Fruit fly (Drosophila melanogaster): ENCODE measurements around the gene Toll-9.

Gene Toll-9

DNA sequence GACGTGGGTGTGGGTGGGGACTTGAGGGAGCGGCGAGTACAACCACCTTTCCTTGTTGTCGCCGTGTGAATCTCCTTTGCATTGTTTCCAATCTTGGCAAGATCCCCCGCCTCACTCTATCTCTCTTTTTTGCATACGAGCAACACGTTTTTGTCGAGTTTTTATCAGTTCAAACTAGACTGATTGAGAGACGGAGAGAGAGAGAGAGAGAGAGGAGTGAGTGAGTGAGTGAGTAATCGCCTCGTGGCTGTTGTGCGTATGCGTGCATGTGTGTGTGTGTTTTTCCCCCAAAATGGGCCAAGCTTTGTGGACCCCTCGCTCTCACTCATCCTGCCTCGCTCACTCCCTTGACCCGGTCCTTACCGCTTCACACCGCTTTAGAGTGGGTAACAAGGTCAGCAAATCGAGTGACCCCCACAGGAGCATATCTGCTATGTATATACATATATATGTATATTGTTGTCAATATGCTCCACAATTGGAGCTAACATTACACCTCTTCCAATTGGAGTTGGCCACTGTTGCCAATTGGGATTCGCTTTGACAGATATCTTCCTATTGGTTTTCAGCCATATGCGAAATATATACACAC, 17.1 kb downstream of the Toll-9 start (continued):
- TF ChIP-seq net (GFP tag; optimal IDR thresholded peaks at IDR 0.05) (no peak), CG11902 (GFP tag; optimal IDR thresholded peaks at IDR 0.05) (no peak), achi (GFP tag; optimal IDR thresholded peaks at IDR 0.05) (no peak), CG8632 (GFP tag; optimal IDR thresholded peaks at IDR 0.05) (no peak)

DNA sequence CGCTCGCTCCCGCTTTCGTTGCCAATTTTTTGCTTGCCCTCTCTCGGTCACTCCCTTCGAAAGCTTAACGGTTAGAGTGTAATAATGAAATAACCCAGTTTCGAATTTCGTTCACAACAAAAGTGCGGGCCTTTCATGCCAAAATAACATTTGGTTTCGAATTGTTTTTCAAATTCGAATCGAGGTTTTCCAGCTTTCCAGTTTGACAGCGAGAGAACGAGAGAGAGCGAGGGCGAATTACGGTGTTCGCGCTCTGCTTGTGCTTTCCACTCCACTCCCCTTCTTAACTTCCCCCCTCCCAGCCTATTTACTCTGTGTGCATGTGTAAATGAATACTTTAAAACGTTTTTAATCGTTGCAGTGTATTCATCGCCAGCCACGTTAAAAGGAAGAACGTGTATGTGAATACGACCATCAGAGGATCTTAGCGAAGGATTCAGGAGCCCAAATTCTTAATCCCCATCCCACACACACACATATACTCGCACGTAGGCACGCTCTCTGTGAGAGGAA, 17.9 kb downstream of the Toll-9 start:
- peak; percentile 35 for TF ChIP-seq Eip78C (GFP tag)
- no peak for TF ChIP-seq CG10631 (GFP tag; optimal IDR thresholded peaks at IDR 0.05)
- TF ChIP-seq CG1621 (tag; optimal IDR thresholded peaks at IDR 0.05): no peak
- no peak for TF ChIP-seq Hr39 (GFP tag; optimal IDR thresholded peaks at IDR 0.05)
- TF ChIP-seq CG11294 (GFP tag; IDR thresholded peaks at IDR 0.05): no peak

DNA sequence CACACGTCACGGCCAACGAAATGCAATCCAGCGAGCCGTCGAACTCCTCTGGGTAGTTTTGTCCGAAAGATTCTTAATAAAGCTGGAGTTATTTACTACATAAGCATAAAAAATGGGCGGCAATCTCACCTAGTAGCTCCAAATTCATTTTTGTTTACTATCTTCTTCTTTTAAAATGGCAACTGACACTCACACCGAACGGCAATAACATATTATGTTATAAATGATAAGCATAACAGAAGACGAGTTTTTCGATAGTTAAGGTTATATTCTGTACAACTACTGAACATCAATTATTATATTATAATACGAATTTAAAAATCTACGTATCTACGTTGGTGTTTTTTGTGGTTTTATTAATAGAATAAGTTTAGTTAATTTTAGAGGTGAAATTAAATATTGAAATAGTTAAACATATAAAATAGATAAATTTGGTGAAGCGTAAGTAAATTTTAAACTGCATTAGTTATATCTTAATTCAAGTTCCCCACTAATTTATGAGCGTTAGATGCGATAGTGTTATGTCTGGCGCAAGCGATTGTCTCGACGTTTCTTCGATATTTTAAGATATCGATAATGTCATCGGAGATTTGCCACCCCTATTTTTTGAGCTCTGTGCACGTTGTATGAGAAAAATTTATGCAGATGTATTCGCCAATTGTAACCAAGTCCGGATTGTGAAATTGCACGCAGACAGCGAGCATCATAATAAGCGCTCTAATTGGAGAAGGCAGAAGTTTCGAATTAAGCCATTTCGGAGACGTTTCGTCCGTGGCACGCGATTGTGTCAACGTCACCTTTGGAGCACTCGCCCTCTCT, 18.6 kb downstream of the Toll-9 start, which contains the start of the genes Rbbp5 and eRF1:
Gene Rbbp5, minus strand, starts transcription at position 181 of the 819 bp plus-strand sequence.
Gene eRF1, plus strand, starts transcription at position 594 of the 819 bp plus-strand sequence.
- peak; percentile 72 for TF ChIP-seq cyc (GFP tag; optimal IDR thresholded peaks at IDR 0.05)
- TF ChIP-seq Lpt (GFP tag; optimal IDR thresholded peaks at IDR 0.05): peak; percentile 4
- TF ChIP-seq ss (GFP tag; optimal IDR thresholded peaks at IDR 0.05): peak in 1 of 2 experiments; percentile 1
- TF ChIP-seq fkh (GFP tag; optimal IDR thresholded peaks at IDR 0.05): peak; percentile 56
- TF ChIP-seq Smox (GFP tag; optimal IDR thresholded peaks at IDR 0.05): peak; percentile 71
- peak; percentile 45; the same call in 1 of the 2 replicates for TF ChIP-seq CG11294 (GFP tag; IDR thresholded peaks at IDR 0.05)
- TF ChIP-seq Eip93F (GFP tag; optimal IDR thresholded peaks at IDR 0.05): peak; percentile 24
- TF ChIP-seq pdm3 (GFP tag; optimal IDR thresholded peaks at IDR 0.05): no peak
- peak; percentile 58 for TF ChIP-seq topi (GFP tag; optimal IDR thresholded peaks at IDR 0.05)
- TF ChIP-seq Sox14 (GFP tag; optimal IDR thresholded peaks at IDR 0.05): peak; percentile 46
- TF ChIP-seq lz (GFP tag; optimal IDR thresholded peaks at IDR 0.05): peak; percentile 66
- TF ChIP-seq CG16779 (tag; optimal IDR thresholded peaks at IDR 0.05): no peak
- TF ChIP-seq Blimp-1 (GFP tag; optimal IDR thresholded peaks at IDR 0.05): no peak
- peak; percentile 69 for TF ChIP-seq Sox102F (GFP tag; optimal IDR thresholded peaks at IDR 0.05)
- TF ChIP-seq dsx (GFP tag; optimal IDR thresholded peaks at IDR 0.05; ENCODE audit: poor library complexity, severe bottlenecking): peak; percentile 51
- TF ChIP-seq CG10631 (GFP tag; optimal IDR thresholded peaks at IDR 0.05): peak; percentile 81
- TF ChIP-seq acj6 (GFP tag; optimal IDR thresholded peaks at IDR 0.05): peak; percentile 76
- peak; percentile 66 for TF ChIP-seq Met (GFP tag; optimal IDR thresholded peaks at IDR 0.05)
- TF ChIP-seq CG6276 (GFP tag; optimal IDR thresholded peaks at IDR 0.05): peak; percentile 24
- TF ChIP-seq CG8632 (GFP tag; optimal IDR thresholded peaks at IDR 0.05): peak; percentile 45
- no peak for TF ChIP-seq fd59A (GFP tag; optimal IDR thresholded peaks at IDR 0.05)
- TF ChIP-seq CG3919 (GFP tag; optimal IDR thresholded peaks at IDR 0.05): peak; percentile 73
- TF ChIP-seq Gug (GFP tag; IDR thresholded peaks at IDR 0.05): peak; percentile 51; the same call in 1 of the 2 replicates
- peak; percentile 4 for TF ChIP-seq CG9139 (GFP tag; optimal IDR thresholded peaks at IDR 0.05)
- TF ChIP-seq CG11902 (GFP tag; optimal IDR thresholded peaks at IDR 0.05): peak; percentile 60
- TF ChIP-seq CG32006 (GFP tag; optimal IDR thresholded peaks at IDR 0.05): no peak
- TF ChIP-seq Eip75B (GFP tag; optimal IDR thresholded peaks at IDR 0.05): peak; percentile 33
- TF ChIP-seq Ets96B (tag; optimal IDR thresholded peaks at IDR 0.05): peak; percentile 53
- peak; percentile 73 for TF ChIP-seq Hr4 (GFP tag; optimal IDR thresholded peaks at IDR 0.05)
- TF ChIP-seq Eip78C (GFP tag): peak; percentile 70
- peak; percentile 34 for TF ChIP-seq CG10669 (GFP tag; optimal IDR thresholded peaks at IDR 0.05)
- peak; percentile 23 for TF ChIP-seq CG11762 (GFP tag; optimal IDR thresholded peaks at IDR 0.05; ENCODE audit: insufficient read depth)
- peak; percentile 63 for TF ChIP-seq CG6854 (GFP tag; optimal IDR thresholded peaks at IDR 0.05)
- peak; percentile 72 for TF ChIP-seq CG31627 (GFP tag; optimal IDR thresholded peaks at IDR 0.05)
- TF ChIP-seq vri (GFP tag; optimal IDR thresholded peaks at IDR 0.05): no peak
- TF ChIP-seq eg (GFP tag; IDR thresholded peaks at IDR 0.05): no peak; the same call in 2 of the 3 replicates
- peak; percentile 76 for TF ChIP-seq CG3032 (tag; optimal IDR thresholded peaks at IDR 0.05)
- TF ChIP-seq CG7368 (GFP tag; optimal IDR thresholded peaks at IDR 0.05): peak; percentile 39
- TF ChIP-seq esn (GFP tag; optimal IDR thresholded peaks at IDR 0.05): peak; percentile 76
- TF ChIP-seq net (GFP tag; optimal IDR thresholded peaks at IDR 0.05): peak; percentile 53
- TF ChIP-seq CG8319 (GFP tag; optimal IDR thresholded peaks at IDR 0.05): peak; percentile 36
